Worm (Caenorhabditis elegans) whole organism, L1 larva: ENCODE measurements around the gene str-31.

ENCODE experiments used
- dsc-1 ChIP-seq: sonication (generic microtip); optimal IDR thresholded peaks from 2 replicates; lab custom pipeline; 2016; ENCODE audit warnings: mild to moderate bottlenecking, missing genetic modification characterization, missing compliant biosample characterization
- elt-3 ChIP-seq, 6 experiments: fragments of 150-350 bp in 1 of 6; sonication (generic microtip); optimal IDR thresholded peaks; 2 replicates each; lab custom pipeline; 2017 to 2018; ENCODE audit warnings: missing biosample characterization in 6 of 6, missing genetic modification characterization in 6 of 6, inconsistent platforms in 1 of 6
- fkh-10 ChIP-seq: sonication (generic microtip); optimal IDR thresholded peaks from 2 replicates; lab custom pipeline; 2017; ENCODE audit warnings: missing biosample characterization, missing genetic modification reagents, missing genetic modification characterization
- irx-1 ChIP-seq: sonication (generic microtip); optimal IDR thresholded peaks from 2 replicates; lab custom pipeline; 2016; ENCODE audit warnings: missing genetic modification characterization, missing compliant biosample characterization
- isw-1 ChIP-seq: fragments of 200-800 bp; sonication (Bioruptor generic); IDR thresholded peaks from 2 replicates; pipeline ENCODE4 v1.3.6; 2022; ENCODE audit warnings: missing genetic modification characterization, missing compliant biosample characterization
- lin-39 ChIP-seq: fragments of 150-350 bp; optimal IDR thresholded peaks from 2 replicates; lab custom pipeline; 2014; ENCODE audit warnings: missing biosample characterization, missing genetic modification reagents, missing genetic modification characterization
- nhr-11 ChIP-seq: fragments of 150-350 bp; optimal IDR thresholded peaks from 2 replicates; lab custom pipeline; 2014; ENCODE audit warnings: missing biosample characterization, missing genetic modification characterization
- nhr-12 ChIP-seq: sonication (generic microtip); optimal IDR thresholded peaks from 2 replicates; lab custom pipeline; 2017; ENCODE audit warnings: missing biosample characterization, missing genetic modification characterization
- nhr-19 ChIP-seq: fragments of 200-800 bp; sonication (Bioruptor generic); conservative IDR thresholded peaks from 2 replicates; pipeline ENCODE4 v1.3.6; 2022; ENCODE audit warnings: missing genetic modification characterization, missing compliant biosample characterization
- nhr-76 ChIP-seq: sonication (generic microtip); optimal IDR thresholded peaks from 2 replicates; lab custom pipeline; 2017; ENCODE audit warnings: missing biosample characterization, missing genetic modification characterization
- pag-3 ChIP-seq: sonication (generic microtip); optimal IDR thresholded peaks from 2 replicates; lab custom pipeline; 2017; ENCODE audit warnings: missing genetic modification characterization, mild to moderate bottlenecking, missing compliant biosample characterization, antibody characterized with exemption, borderline replicate concordance; ENCODE audit not compliant: insufficient read depth
- vab-15 ChIP-seq: sonication (generic microtip); optimal IDR thresholded peaks from 2 replicates; lab custom pipeline; 2017; ENCODE audit warnings: missing genotype, mild to moderate bottlenecking, missing genetic modification characterization, missing compliant biosample characterization
- zag-1 ChIP-seq: fragments of 150-350 bp; optimal IDR thresholded peaks from 2 replicates; lab custom pipeline; 2014; ENCODE audit warnings: missing biosample characterization, missing genetic modification characterization

ce11 chrV:7555875-7556274 lies 47.4 kb upstream of the str-31 start:
- TF ChIP-seq pag-3 (tag; lab: Kevin White, UChicago), result no peak
- no peak for TF ChIP-seq nhr-11 (tag; lab: Kevin White, UChicago)
- TF ChIP-seq fkh-10 (GFP tag; lab: Kevin White, UChicago), result no peak
- no peak for TF ChIP-seq lin-39
- TF ChIP-seq nhr-19 (GFP tag; lab: Robert Waterston, UW), result no peak
- no peak for TF ChIP-seq zag-1 (tag; lab: Kevin White, UChicago)
- TF ChIP-seq dsc-1, result peak; percentile 78
- no peak for TF ChIP-seq nhr-12 (tag; lab: Kevin White, UChicago)
- TF ChIP-seq irx-1 (tag; lab: Kevin White, UChicago), result no peak
- TF ChIP-seq nhr-76 (tag; lab: Kevin White, UChicago), result no peak
- TF ChIP-seq elt-3 (tag; optimal IDR thresholded peaks at IDR 0.05; lab: Kevin White, UChicago), result no peak
- no peak for TF ChIP-seq vab-15 (tag; lab: Kevin White, UChicago)
- TF ChIP-seq isw-1 (GFP tag; lab: Robert Waterston, UW), result no peak
